Worm (Caenorhabditis elegans) whole organism, mixed stage, embryonic: ENCODE results near the gene F02E8.4.

Source experiments
- blmp-1 ChIP-seq: fragments of 150-350 bp; optimal IDR thresholded peaks from 2 replicates; lab custom pipeline; 2014; ENCODE audit warnings: missing biosample characterization, missing genetic modification characterization
- ceh-39 ChIP-seq: fragments of 150-350 bp; optimal IDR thresholded peaks from 2 replicates; lab custom pipeline; 2014; ENCODE audit warnings: missing biosample characterization, missing genetic modification characterization
- lsy-2 ChIP-seq: fragments of 150-350 bp; optimal IDR thresholded peaks from 2 replicates; lab custom pipeline; 2014; ENCODE audit warnings: missing biosample characterization, missing genetic modification characterization
- nhr-12 ChIP-seq: fragments of 150-350 bp; optimal IDR thresholded peaks from 2 replicates; lab custom pipeline; 2014; ENCODE audit warnings: missing biosample characterization, missing genetic modification characterization
- nhr-28 ChIP-seq: fragments of 150-350 bp; optimal IDR thresholded peaks from 2 replicates; lab custom pipeline; 2014; ENCODE audit warnings: missing biosample characterization, missing genetic modification characterization
- nhr-76 ChIP-seq: sonication (generic microtip); optimal IDR thresholded peaks from 2 replicates; lab custom pipeline; 2017; ENCODE audit warnings: missing biosample characterization, missing genetic modification characterization
- snpc-4 ChIP-seq: fragments of 150-350 bp; optimal IDR thresholded peaks from 2 replicates; lab custom pipeline; 2014; ENCODE audit warnings: missing biosample characterization, missing genetic modification characterization
- sptf-1 ChIP-seq: sonication (generic microtip); optimal IDR thresholded peaks from 2 replicates; lab custom pipeline; 2017; ENCODE audit warnings: mild to moderate bottlenecking, missing genetic modification characterization, moderate library complexity, missing compliant biosample characterization

- TF ChIP-seq blmp-1 (no peak), nhr-28 (tag; lab: Kevin White, UChicago) (no peak), sptf-1 (tag; lab: Kevin White, UChicago) (no peak), snpc-4 (tag; lab: Kevin White, UChicago) (no peak), ceh-39 (tag; lab: Kevin White, UChicago) (no peak), nhr-12 (tag; lab: Kevin White, UChicago) (no peak), nhr-76 (no peak), lsy-2 (tag; lab: Kevin White, UChicago) (no peak)
Measured at ce11 chrX:4453101-4453500, 819 bp upstream of the F02E8.4 start.
